Fruit fly (Drosophila melanogaster) whole organism, pupa: ENCODE data around the gene CG12289.

ENCODE experiments used
- CG13204 ChIP-seq: fragments of 200-800 bp; sonication (Bioruptor generic); optimal IDR thresholded peaks from 2 replicates; lab custom pipeline; 2018; ENCODE audit warnings: missing biosample characterization, mild to moderate bottlenecking, missing genetic modification characterization, moderate library complexity
- CG14655 ChIP-seq: fragments of 200-800 bp; sonication (Bioruptor generic); optimal IDR thresholded peaks from 3 replicates; lab custom pipeline; 2017; ENCODE audit warnings: mild to moderate bottlenecking, missing biosample characterization, missing genetic modification reagents, missing genetic modification characterization
- CG8301 ChIP-seq: fragments of 200-800 bp; sonication (Bioruptor generic); optimal IDR thresholded peaks from 2 replicates; lab custom pipeline; 2018; ENCODE audit warnings: missing biosample characterization, mild to moderate bottlenecking, missing genetic modification characterization
- CG9948 ChIP-seq: fragments of 200-800 bp; sonication (Bioruptor generic); optimal IDR thresholded peaks from 2 replicates; lab custom pipeline; 2018; ENCODE audit warnings: missing biosample characterization, mild to moderate bottlenecking, missing genetic modification characterization, moderate library complexity
- EcR ChIP-seq: fragments of 200-800 bp; sonication (Bioruptor generic); optimal IDR thresholded peaks from 3 replicates; lab custom pipeline; 2019; ENCODE audit warnings: missing biosample characterization, missing genetic modification characterization, mild to moderate bottlenecking, moderate library complexity, missing genetic modification reagents
- Ets98B ChIP-seq: fragments of 200-800 bp; sonication (Bioruptor generic); IDR thresholded peaks from 2 replicates; pipeline ENCODE4 v1.3.6; 2022; ENCODE audit warnings: missing biosample characterization, missing genetic modification characterization
- Pif1A ChIP-seq: fragments of 200-800 bp; sonication (Bioruptor generic); optimal IDR thresholded peaks from 3 replicates; lab custom pipeline; 2016; ENCODE audit warnings: missing biosample characterization, missing genetic modification characterization
- fd96Ca ChIP-seq: fragments of 200-800 bp; sonication (Bioruptor generic); IDR thresholded peaks from 3 replicates; pipeline ENCODE4 v1.3.6; 2022; ENCODE audit warnings: missing biosample characterization, missing genetic modification characterization

DNA sequence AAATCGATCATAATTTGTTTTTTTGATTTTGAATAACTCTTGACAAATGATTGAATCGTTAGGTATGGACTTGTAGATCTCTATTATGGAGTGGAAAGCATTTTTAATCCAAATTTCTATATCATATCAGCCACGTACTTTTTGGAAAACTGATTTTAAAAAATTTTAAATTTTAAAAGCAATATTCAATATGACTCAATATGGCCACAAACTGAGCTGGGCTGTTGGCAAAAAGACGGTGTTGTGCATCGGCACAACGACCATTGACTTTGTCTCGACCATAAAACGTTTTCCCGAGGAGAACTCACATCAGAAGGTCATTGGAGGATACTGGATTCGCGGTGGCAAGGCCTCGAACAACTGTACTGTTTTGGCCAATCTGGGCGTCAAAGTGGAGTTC lies at the start of gene CG12289, which contains the start of gene CG7551:
- TF ChIP-seq Ets98B (GFP tag; lab: Robert Waterston, UW), result no peak
- no peak for TF ChIP-seq CG13204 (GFP tag; lab: Kevin White, UChicago)
- no peak for TF ChIP-seq CG9948 (tag; lab: Kevin White, UChicago)
- no peak for TF ChIP-seq Pif1A (GFP tag; lab: Kevin White, UChicago)
- no peak for TF ChIP-seq fd96Ca
- no peak for TF ChIP-seq CG14655 (GFP tag; lab: Kevin White, UChicago)
- TF ChIP-seq CG8301 (tag; lab: Kevin White, UChicago), result no peak
- TF ChIP-seq EcR (GFP tag; lab: Kevin White, UChicago), result no peak
